Worm (Caenorhabditis elegans): ENCODE measurements around the gene C29E4.14.

ce11 chrIII:7882900-7883299 is 37.0 kb upstream of the C29E4.14 start, which contains the start of gene ZK688.9:
- TF ChIP-seq fkh-10 (GFP tag; optimal IDR thresholded peaks at IDR 0.05), result no peak
- TF ChIP-seq madf-9 (GFP tag; conservative IDR thresholded peaks at IDR 0.05), result no peak
- TF ChIP-seq pqm-1 (tag; optimal IDR thresholded peaks at IDR 0.05), result no peak
- no peak for TF ChIP-seq skn-1 (tag; optimal IDR thresholded peaks at IDR 0.05)
- no peak for TF ChIP-seq cey-2 (tag; optimal IDR thresholded peaks at IDR 0.05; ENCODE audit: borderline replicate concordance, insufficient read depth)
- TF ChIP-seq lsy-2 (tag; optimal IDR thresholded peaks at IDR 0.05), result no peak
- TF ChIP-seq nhr-28 (tag; optimal IDR thresholded peaks at IDR 0.05), result no peak
- no peak for TF ChIP-seq Y105C5A.15 (GFP tag; IDR thresholded peaks at IDR 0.05)
- no peak for TF ChIP-seq gei-8 (GFP tag; optimal IDR thresholded peaks at IDR 0.05)
- TF ChIP-seq zip-11 (GFP tag; IDR thresholded peaks at IDR 0.05), result no peak
- no peak for TF ChIP-seq nhr-25 (tag; optimal IDR thresholded peaks at IDR 0.05; ENCODE audit: borderline replicate concordance, insufficient read depth)
